Worm (Caenorhabditis elegans) whole organism, L1 larva: ENCODE results near the gene snf-6.

Experiments
- alr-1 ChIP-seq: fragments of 200-800 bp; sonication (Bioruptor generic); optimal IDR thresholded peaks from 2 replicates; lab custom pipeline; 2018; ENCODE audit warnings: borderline replicate concordance, mild to moderate bottlenecking, missing genetic modification characterization, missing compliant biosample characterization
- efl-1 ChIP-seq, 4 experiments: fragments of 150-350 bp; optimal IDR thresholded peaks in 3 of 4; peaks in 1 of 4; 1 replicate in 1 of 4; 2 replicates in 3 of 4; lab custom pipeline; 2014; ENCODE audit warnings: missing biosample characterization in 2 of 4, missing genetic modification characterization in 2 of 4, missing genetic modification reagents in 2 of 4
- egl-27 ChIP-seq, 2 experiments: fragments of 150-350 bp in 1 of 2; sonication (generic microtip); optimal IDR thresholded peaks; 3 replicates each; lab custom pipeline; 2017 to 2018; ENCODE audit warnings: missing biosample characterization in 2 of 2, missing genetic modification characterization in 2 of 2, missing genetic modification reagents in 2 of 2
- elt-3 ChIP-seq, 6 experiments: fragments of 150-350 bp in 1 of 6; sonication (generic microtip); optimal IDR thresholded peaks; 2 replicates each; lab custom pipeline; 2017 to 2018; ENCODE audit warnings: missing biosample characterization in 6 of 6, missing genetic modification characterization in 6 of 6, inconsistent platforms in 1 of 6
- fkh-10 ChIP-seq: sonication (generic microtip); optimal IDR thresholded peaks from 2 replicates; lab custom pipeline; 2017; ENCODE audit warnings: missing biosample characterization, missing genetic modification reagents, missing genetic modification characterization
- hpl-2 ChIP-seq: fragments of 150-350 bp; optimal IDR thresholded peaks from 2 replicates; lab custom pipeline; 2014; ENCODE audit warnings: missing biosample characterization, missing genetic modification reagents, missing genetic modification characterization
- skn-1 ChIP-seq: fragments of 150-350 bp; optimal IDR thresholded peaks from 2 replicates; lab custom pipeline; 2014; ENCODE audit warnings: missing biosample characterization, missing genetic modification characterization
- snpc-4 ChIP-seq: fragments of 150-350 bp; optimal IDR thresholded peaks from 2 replicates; lab custom pipeline; 2014; ENCODE audit warnings: missing biosample characterization, missing genetic modification characterization
- zag-1 ChIP-seq: fragments of 150-350 bp; optimal IDR thresholded peaks from 2 replicates; lab custom pipeline; 2014; ENCODE audit warnings: missing biosample characterization, missing genetic modification characterization

DNA sequence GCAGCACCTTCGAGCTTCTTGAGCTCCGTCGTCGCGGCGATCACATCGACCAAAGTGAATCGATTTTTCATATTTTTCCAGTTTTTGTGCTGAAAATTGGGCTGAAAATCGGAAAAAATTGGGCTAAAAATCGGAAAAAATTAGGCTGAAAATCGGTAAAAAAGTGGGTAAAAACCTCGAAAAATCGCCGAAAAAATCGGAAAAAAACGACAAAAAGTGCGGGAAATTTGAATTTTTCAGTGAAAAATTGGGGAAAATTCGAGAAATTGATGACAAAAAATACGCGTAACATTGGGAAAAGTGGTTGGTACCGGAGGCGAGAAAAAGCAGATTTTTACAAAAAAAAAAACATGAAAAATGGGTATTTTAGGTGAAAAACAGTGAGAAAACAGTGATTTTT, 49.2 kb downstream of the snf-6 start, which contains the start of gene Y82E9BR.18:
- TF ChIP-seq hpl-2 (GFP tag; lab: Kevin White, UChicago) (no peak), zag-1 (tag; lab: Kevin White, UChicago) (no peak), alr-1 (tag; lab: Kevin White, UChicago) (no peak), elt-3 (tag; optimal IDR thresholded peaks at IDR 0.05; lab: Kevin White, UChicago) (no peak), efl-1 (optimal IDR thresholded peaks at IDR 0.05; lab: Kevin White, UChicago) (no peak), efl-1 (GFP tag; optimal IDR thresholded peaks at IDR 0.05 in 1 of 2; lab: Kevin White, UChicago) (peak in 1 of 2 experiments; percentile 78), skn-1 (tag; lab: Kevin White, UChicago) (no peak), fkh-10 (GFP tag; lab: Kevin White, UChicago) (no peak), egl-27 (tag; optimal IDR thresholded peaks at IDR 0.05; lab: Kevin White, UChicago) (no peak), snpc-4 (tag; lab: Kevin White, UChicago) (no peak)
